Worm (Caenorhabditis elegans): ENCODE results near the gene odr-10.
A peak's percentile ranks its signal among the peaks of the same experiment; 100 is the strongest.

odr-10 gene

ce11 chrX:6853318-6853717, 12.4 kb downstream of the odr-10 start, which contains the start of gene rig-3:
rig-3 (plus strand) TSS chrX:6853618.
- TF ChIP-seq dmd-6 (GFP tag; IDR thresholded peaks at IDR 0.05): no peak
- peak in 1 of 2 experiments; percentile 87 for TF ChIP-seq unc-62 (GFP tag; optimal IDR thresholded peaks at IDR 0.05 in 1 of 2)
- no peak for TF ChIP-seq unc-62 (tag; optimal IDR thresholded peaks at IDR 0.05)

ce11 chrX:6850412-6850811, 15.3 kb downstream of the odr-10 start:
- TF ChIP-seq unc-62 (GFP tag; optimal IDR thresholded peaks at IDR 0.05 in 1 of 2) (peak in 1 of 2 experiments; percentile 96), unc-62 (tag; optimal IDR thresholded peaks at IDR 0.05) (no peak), aha-1 (tag) (peak; percentile 29), D1046.2 (GFP tag; IDR thresholded peaks at IDR 0.05) (no peak), nhr-42 (GFP tag; IDR thresholded peaks at IDR 0.05) (no peak), mxl-3 (GFP tag; optimal IDR thresholded peaks at IDR 0.05) (no peak), nhr-76 (tag; optimal IDR thresholded peaks at IDR 0.05) (no peak), nhr-111 (GFP tag; optimal IDR thresholded peaks at IDR 0.05) (no peak), lir-3 (tag; optimal IDR thresholded peaks at IDR 0.05) (no peak), F49E8.2 (tag; optimal IDR thresholded peaks at IDR 0.05; ENCODE audit: borderline replicate concordance) (no peak)

ce11 chrX:6848596-6848995, 17.1 kb downstream of the odr-10 start:
- peak; percentile 72 for TF ChIP-seq aha-1 (tag)
- TF ChIP-seq egl-27 (tag; optimal IDR thresholded peaks at IDR 0.05): no peak

- TF ChIP-seq spr-1 (tag; optimal IDR thresholded peaks at IDR 0.05) (no peak), lin-29 (GFP tag; IDR thresholded peaks at IDR 0.05) (no peak), ZK546.5 (tag; optimal IDR thresholded peaks at IDR 0.05) (no peak), hif-1 (tag; optimal IDR thresholded peaks at IDR 0.05) (no peak), skn-1 (tag; optimal IDR thresholded peaks at IDR 0.05) (no peak), pha-4 (GFP tag; IDR thresholded peaks at IDR 0.05) (peak; percentile 33; the same call in 1 of the 2 replicates), pha-4 (tag; optimal IDR thresholded peaks at IDR 0.05) (no peak), hmg-1.1 (GFP tag; IDR thresholded peaks at IDR 0.05) (no peak), mep-1 (tag; optimal IDR thresholded peaks at IDR 0.05) (no peak), dpl-1 (GFP tag; optimal IDR thresholded peaks at IDR 0.05) (no peak)
Measured at ce11 chrX:6845934-6846333, 19.8 kb downstream of the odr-10 start, which contains the start of gene C53B7.2. C53B7.2 (plus strand) TSS chrX:6846234.

ce11 chrX:6844394-6845072, 21.2 kb downstream of the odr-10 start, which contains the start of gene C53B7.3:
C53B7.3 (plus strand) TSS chrX:6844755.
- TF ChIP-seq dmd-9 (GFP tag; IDR thresholded peaks at IDR 0.05) (no peak), snpc-1.2 (GFP tag; IDR thresholded peaks at IDR 0.05) (no peak), gei-8 (GFP tag; optimal IDR thresholded peaks at IDR 0.05) (no peak), ctbp-1 (GFP tag; IDR thresholded peaks at IDR 0.05) (no peak), nhr-237 (tag; optimal IDR thresholded peaks at IDR 0.05) (no peak), lir-3 (tag; optimal IDR thresholded peaks at IDR 0.05) (no peak), attf-4 (tag; optimal IDR thresholded peaks at IDR 0.05) (no peak), nhr-42 (GFP tag; IDR thresholded peaks at IDR 0.05) (no peak), spr-3 (GFP tag; optimal IDR thresholded peaks at IDR 0.05) (no peak), fos-1 (tag; optimal IDR thresholded peaks at IDR 0.05) (no peak), pha-4 (GFP tag; IDR thresholded peaks at IDR 0.05) (no peak), pha-4 (tag; optimal IDR thresholded peaks at IDR 0.05) (peak; percentile 44), unc-62 (GFP tag; optimal IDR thresholded peaks at IDR 0.05 in 1 of 2) (peak in 1 of 2 experiments; percentile 92), unc-62 (tag; optimal IDR thresholded peaks at IDR 0.05) (no peak), mes-2 (tag; optimal IDR thresholded peaks at IDR 0.05; ENCODE audit: poor library complexity, severe bottlenecking) (no peak), zip-11 (GFP tag; IDR thresholded peaks at IDR 0.05) (no peak), cey-2 (tag; optimal IDR thresholded peaks at IDR 0.05; ENCODE audit: borderline replicate concordance, insufficient read depth) (no peak), rbr-2 (tag; optimal IDR thresholded peaks at IDR 0.05) (no peak), nhr-102 (tag; optimal IDR thresholded peaks at IDR 0.05) (no peak), ceh-32 (tag; optimal IDR thresholded peaks at IDR 0.05; ENCODE audit: poor library complexity) (no peak), daf-16 (GFP tag; optimal IDR thresholded peaks at IDR 0.05) (peak in 1 of 2 experiments; percentile 78), daf-16 (tag; optimal IDR thresholded peaks at IDR 0.05) (no peak), lin-39 (tag; optimal IDR thresholded peaks at IDR 0.05) (no peak), hlh-11 (tag; optimal IDR thresholded peaks at IDR 0.05) (no peak), ceh-62 (tag; optimal IDR thresholded peaks at IDR 0.05) (no peak), vab-7 (GFP tag; IDR thresholded peaks at IDR 0.05) (no peak), lin-13 (GFP tag; optimal IDR thresholded peaks at IDR 0.05) (no peak)

Data from whole organism, L4 larva.